Worm (Caenorhabditis elegans): ENCODE results near the gene pyp-1.

Gene pyp-1

DNA sequence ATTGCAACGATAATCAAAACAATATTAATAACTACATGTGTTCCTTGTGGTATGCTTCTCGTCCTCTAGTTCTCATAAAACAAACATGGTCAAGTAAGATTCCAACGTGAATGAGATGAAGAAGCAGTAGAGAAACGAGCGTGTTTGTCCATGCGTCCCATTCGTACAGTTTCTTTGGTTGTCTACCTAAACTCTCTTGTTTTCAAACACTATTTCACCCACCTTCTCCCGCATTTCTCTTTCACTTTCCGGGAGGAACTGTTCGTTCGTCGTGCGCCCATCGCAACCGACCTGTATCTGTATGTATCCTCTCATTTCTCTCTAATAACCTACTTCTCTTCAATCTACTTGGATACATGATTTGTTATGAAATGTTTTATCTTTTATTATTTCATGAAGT is 9.0 kb upstream of the pyp-1 start (continued):
- TF ChIP-seq ceh-16 (tag; optimal IDR thresholded peaks at IDR 0.05) = no peak
- TF ChIP-seq unc-55 (GFP tag; optimal IDR thresholded peaks at IDR 0.05) = no peak
- no peak for TF ChIP-seq mab-5 (tag; optimal IDR thresholded peaks at IDR 0.05)
- TF ChIP-seq nhr-23 (tag; optimal IDR thresholded peaks at IDR 0.05) = no peak
- peak; percentile 37 for TF ChIP-seq sma-3 (GFP tag; optimal IDR thresholded peaks at IDR 0.05)
- TF ChIP-seq ztf-11 (tag; optimal IDR thresholded peaks at IDR 0.05) = no peak
- no peak for TF ChIP-seq nhr-12 (tag; optimal IDR thresholded peaks at IDR 0.05)
- TF ChIP-seq C34F6.9 (tag; optimal IDR thresholded peaks at IDR 0.05) = peak; percentile 8
- peak; percentile 60 for TF ChIP-seq crh-2 (tag; optimal IDR thresholded peaks at IDR 0.05)
- no peak for TF ChIP-seq lin-39 (tag; optimal IDR thresholded peaks at IDR 0.05)
- TF ChIP-seq ceh-82 (tag; optimal IDR thresholded peaks at IDR 0.05) = no peak
- TF ChIP-seq mbf-1 (tag; optimal IDR thresholded peaks at IDR 0.05) = no peak
- peak; percentile 46 for TF ChIP-seq fos-1 (tag; optimal IDR thresholded peaks at IDR 0.05)
- TF ChIP-seq ztf-1 (GFP tag; conservative IDR thresholded peaks at IDR 0.05) = no peak
- no peak for TF ChIP-seq egl-27 (tag; optimal IDR thresholded peaks at IDR 0.05)
- peak; percentile 93 for TF ChIP-seq blmp-1 (tag; optimal IDR thresholded peaks at IDR 0.05; ENCODE audit: insufficient read depth)
- no peak for TF ChIP-seq nhr-10 (tag; optimal IDR thresholded peaks at IDR 0.05)
- no peak for TF ChIP-seq dmd-4 (tag; optimal IDR thresholded peaks at IDR 0.05)
- no peak for TF ChIP-seq ama-1 (optimal IDR thresholded peaks at IDR 0.05)
- TF ChIP-seq Y55F3AM.14 (GFP tag; optimal IDR thresholded peaks at IDR 0.05) = no peak
- TF ChIP-seq zag-1 (tag; optimal IDR thresholded peaks at IDR 0.05) = no peak

DNA sequence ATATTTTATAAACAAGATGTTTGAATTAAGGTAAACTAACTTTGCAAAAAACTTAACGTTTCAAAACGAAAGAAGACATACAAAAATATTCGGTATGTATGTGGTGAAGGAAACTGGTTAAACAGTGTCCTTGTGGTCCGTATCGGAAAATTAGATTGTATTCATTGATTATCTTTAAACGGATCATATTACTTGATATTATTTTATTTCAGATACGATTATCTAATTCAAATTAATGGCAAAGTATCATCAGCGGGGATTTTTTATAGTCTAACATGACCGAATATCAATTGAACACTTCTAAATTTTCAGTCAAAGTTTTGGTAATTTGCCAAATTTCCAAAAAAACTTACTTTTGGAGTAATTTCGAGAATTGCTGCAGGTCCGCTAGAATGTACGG is 8.1 kb upstream of the pyp-1 start, which contains the start of gene C47E12.13:
Gene C47E12.13 (minus strand): TSS at position 101 of the 400 bp plus-strand sequence.
- TF ChIP-seq lsy-2 (tag; optimal IDR thresholded peaks at IDR 0.05) = no peak
- TF ChIP-seq nhr-6 (tag; optimal IDR thresholded peaks at IDR 0.05) = no peak
- TF ChIP-seq egl-27 (tag; optimal IDR thresholded peaks at IDR 0.05) = no peak
- no peak for TF ChIP-seq unc-55 (GFP tag; optimal IDR thresholded peaks at IDR 0.05)
- TF ChIP-seq elt-3 (tag; optimal IDR thresholded peaks at IDR 0.05) = no peak
- no peak for TF ChIP-seq sem-4 (tag; optimal IDR thresholded peaks at IDR 0.05)
- TF ChIP-seq nhr-12 (tag; optimal IDR thresholded peaks at IDR 0.05) = no peak

DNA sequence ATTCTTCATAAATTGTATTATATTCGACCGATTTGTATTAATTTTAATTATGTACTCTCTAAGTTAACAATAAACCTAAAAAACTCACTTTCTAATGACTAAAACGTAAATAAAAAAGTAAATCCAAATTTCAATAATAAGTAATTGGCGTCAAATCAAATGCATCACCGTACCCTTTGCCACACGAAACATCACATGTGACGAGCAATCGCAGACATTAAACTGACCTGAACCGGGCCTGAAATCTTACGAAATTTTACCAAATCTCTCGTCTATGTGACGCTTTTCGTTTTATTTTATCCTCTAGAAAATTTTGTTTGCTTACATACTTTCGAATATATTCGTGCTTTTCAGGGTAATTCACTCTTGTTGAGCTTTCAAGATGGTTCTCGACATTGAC is 4.6 kb upstream of the pyp-1 start, which contains the start of the genes C47E12.2 and sars-1:
Gene C47E12.2 (minus strand): TSS at position 131 of the 400 bp plus-strand sequence.
Gene sars-1 (plus strand): TSS at position 355 of the 400 bp plus-strand sequence.
- no peak for TF ChIP-seq unc-62 (GFP tag; optimal IDR thresholded peaks at IDR 0.05)
- TF ChIP-seq mdl-1 (tag; optimal IDR thresholded peaks at IDR 0.05) = no peak
- TF ChIP-seq crh-2 (tag; optimal IDR thresholded peaks at IDR 0.05) = peak; percentile 32
- TF ChIP-seq blmp-1 (tag; optimal IDR thresholded peaks at IDR 0.05; ENCODE audit: insufficient read depth) = no peak
- no peak for TF ChIP-seq sma-3 (GFP tag; optimal IDR thresholded peaks at IDR 0.05)
- TF ChIP-seq lsy-2 (tag; optimal IDR thresholded peaks at IDR 0.05) = peak; percentile 58 to 92
- no peak for TF ChIP-seq unc-39 (tag; optimal IDR thresholded peaks at IDR 0.05)
- no peak for TF ChIP-seq ztf-11 (tag; optimal IDR thresholded peaks at IDR 0.05)
- peak; percentile 18 for TF ChIP-seq C34F6.9 (tag; optimal IDR thresholded peaks at IDR 0.05)
- TF ChIP-seq F13H6.1 (tag; optimal IDR thresholded peaks at IDR 0.05) = no peak
- no peak for TF ChIP-seq nhr-237 (tag; optimal IDR thresholded peaks at IDR 0.05)
- no peak for TF ChIP-seq elt-1 (tag; optimal IDR thresholded peaks at IDR 0.05)
- TF ChIP-seq nhr-12 (tag; optimal IDR thresholded peaks at IDR 0.05) = no peak
- TF ChIP-seq nhr-25 (tag; optimal IDR thresholded peaks at IDR 0.05) = no peak
- TF ChIP-seq nhr-11 (tag; optimal IDR thresholded peaks at IDR 0.05) = no peak
- TF ChIP-seq snpc-4 (tag; optimal IDR thresholded peaks at IDR 0.05) = no peak
- no peak for TF ChIP-seq lin-39 (tag; optimal IDR thresholded peaks at IDR 0.05)
- TF ChIP-seq ceh-82 (tag; optimal IDR thresholded peaks at IDR 0.05) = no peak
- TF ChIP-seq nhr-10 (tag; optimal IDR thresholded peaks at IDR 0.05) = no peak
- TF ChIP-seq mbf-1 (tag; optimal IDR thresholded peaks at IDR 0.05) = no peak
- TF ChIP-seq nhr-129 (tag; optimal IDR thresholded peaks at IDR 0.05) = peak; percentile 88
- TF ChIP-seq gmeb-1 (tag; optimal IDR thresholded peaks at IDR 0.05) = no peak

DNA sequence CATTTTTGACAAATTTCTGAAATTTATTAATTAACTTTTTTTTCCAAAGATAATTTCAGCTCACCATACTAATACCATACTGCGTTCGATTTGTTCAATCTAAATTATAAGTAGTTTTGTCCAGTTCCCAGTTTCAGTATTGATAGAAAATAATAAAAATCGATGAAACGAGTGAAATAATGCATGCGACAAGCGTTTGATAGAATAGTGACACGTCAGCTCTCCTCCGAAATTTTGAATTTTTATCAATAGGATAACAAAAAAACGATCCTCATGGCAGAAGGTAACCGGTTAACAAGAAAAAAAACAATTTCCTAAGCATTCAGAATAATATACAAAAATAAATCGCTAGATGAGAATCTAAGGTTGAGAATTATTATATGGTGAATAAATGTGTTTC is 3.0 kb upstream of the pyp-1 start, which contains the start of gene C47E12.3:
Gene C47E12.3 (minus strand): TSS at position 101 of the 400 bp plus-strand sequence.
- TF ChIP-seq Y55F3AM.14 (GFP tag; optimal IDR thresholded peaks at IDR 0.05) = no peak
- TF ChIP-seq ztf-11 (tag; optimal IDR thresholded peaks at IDR 0.05) = no peak
- no peak for TF ChIP-seq nhr-11 (tag; optimal IDR thresholded peaks at IDR 0.05)
- no peak for TF ChIP-seq sma-3 (GFP tag; optimal IDR thresholded peaks at IDR 0.05)
- TF ChIP-seq nhr-6 (tag; optimal IDR thresholded peaks at IDR 0.05) = no peak
- no peak for TF ChIP-seq ceh-16 (tag; optimal IDR thresholded peaks at IDR 0.05)
- no peak for TF ChIP-seq lin-13 (GFP tag; optimal IDR thresholded peaks at IDR 0.05)
- TF ChIP-seq crh-2 (tag; optimal IDR thresholded peaks at IDR 0.05) = no peak
- no peak for TF ChIP-seq R02D3.7 (tag; optimal IDR thresholded peaks at IDR 0.05)
- no peak for TF ChIP-seq fos-1 (tag; optimal IDR thresholded peaks at IDR 0.05)
- no peak for TF ChIP-seq sma-9 (GFP tag; optimal IDR thresholded peaks at IDR 0.05)
- TF ChIP-seq sma-9 (tag; optimal IDR thresholded peaks at IDR 0.05) = no peak
- TF ChIP-seq nhr-12 (tag; optimal IDR thresholded peaks at IDR 0.05) = no peak
- TF ChIP-seq elt-1 (tag; optimal IDR thresholded peaks at IDR 0.05) = no peak
- no peak for TF ChIP-seq C34F6.9 (tag; optimal IDR thresholded peaks at IDR 0.05)
- TF ChIP-seq ZK546.5 (tag; optimal IDR thresholded peaks at IDR 0.05) = no peak
- TF ChIP-seq zag-1 (tag; optimal IDR thresholded peaks at IDR 0.05) = no peak

Measured in whole organism, L2 larva.